Worm (Caenorhabditis elegans): Measurements from ENCODE around the gene dpy-27.
"Not testable (repeated sequence)": the region's sequence is repeated elsewhere in the genome, so short reads cannot be mapped to it uniquely, and the experiment has no call there.

The dpy-27 gene

DNA sequence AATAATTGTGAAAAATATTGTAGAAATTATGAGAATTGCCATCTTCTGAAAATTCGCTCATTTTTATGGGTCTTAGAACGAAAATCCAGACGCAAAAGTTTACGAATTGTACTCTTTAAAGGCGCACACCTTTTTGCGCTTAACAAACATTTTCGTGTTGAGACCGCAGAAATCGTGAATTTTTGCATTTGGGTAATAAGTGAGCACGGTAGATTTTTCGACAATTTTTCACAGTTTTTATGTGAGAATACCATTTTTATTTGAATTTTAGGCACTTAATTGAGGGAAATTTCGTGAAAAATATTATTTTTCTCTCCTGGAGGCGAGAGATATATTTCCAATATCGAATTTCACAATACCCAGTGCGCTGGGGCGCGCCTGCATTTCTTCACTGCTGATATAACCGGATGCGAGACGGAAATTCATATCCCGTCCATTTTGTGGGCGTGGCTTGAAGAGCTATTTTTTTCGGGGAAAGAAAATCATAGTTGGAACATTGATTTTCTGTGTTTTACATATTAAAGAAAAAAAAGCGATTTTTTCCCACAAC is 32.6 kb upstream of the dpy-27 start, which contains the start of gene cyp-25A4:
TSS of gene cyp-25A4 (minus strand) at position 51 of the 550 bp plus-strand sequence.
- TF ChIP-seq nhr-237, hlh-1, M03D4.4 (tag; optimal IDR thresholded peaks at IDR 0.05): not testable (repeated sequence)

- not testable (repeated sequence) for TF ChIP-seq ceh-39, ztf-11, nhr-76 (tag; optimal IDR thresholded peaks at IDR 0.05)
These were observed 25.3 kb upstream of the dpy-27 start, which contains the start of gene maph-1.3 for ce11 chrIII:3844746-3845145. maph-1.3 (plus strand) TSS chrIII:3844893.

- not testable (repeated sequence) for TF ChIP-seq nhr-12, sptf-1, snpc-4 (tag; optimal IDR thresholded peaks at IDR 0.05)
These were observed 24.0 kb upstream of the dpy-27 start, which contains the start of gene C36A4.4 for ce11 chrIII:3843514-3843913. C36A4.4 (minus strand) TSS chrIII:3843614.

- not testable (repeated sequence) for TF ChIP-seq nhr-2, cnd-1, snpc-4 (tag; optimal IDR thresholded peaks at IDR 0.05)
These were observed 20.8 kb upstream of the dpy-27 start, which contains the start of gene C36A4.11 for ce11 chrIII:3840279-3840678. C36A4.11 (plus strand) TSS chrIII:3840579.

- TF ChIP-seq unc-62 (GFP tag; optimal IDR thresholded peaks at IDR 0.05) (no peak), mls-2 (tag; optimal IDR thresholded peaks at IDR 0.05) (no peak)
These were observed 20.2 kb upstream of the dpy-27 start, which contains the start of gene cyp-25A3 for ce11 chrIII:3839635-3840034. cyp-25A3 (minus strand) TSS chrIII:3839735.

- TF ChIP-seq mep-1 (tag; optimal IDR thresholded peaks at IDR 0.05): no peak
- no peak for TF ChIP-seq snpc-4 (tag; optimal IDR thresholded peaks at IDR 0.05)
- TF ChIP-seq nhr-2 (tag; optimal IDR thresholded peaks at IDR 0.05): no peak
- TF ChIP-seq tbx-8 (GFP tag; optimal IDR thresholded peaks at IDR 0.05): no peak
- TF ChIP-seq ham-2 (GFP tag; optimal IDR thresholded peaks at IDR 0.05): no peak
- no peak for TF ChIP-seq ceh-83 (GFP tag; optimal IDR thresholded peaks at IDR 0.05)
- TF ChIP-seq nhr-237 (tag; optimal IDR thresholded peaks at IDR 0.05): no peak
- TF ChIP-seq pha-4 (tag; optimal IDR thresholded peaks at IDR 0.05): no peak
- no peak for TF ChIP-seq flh-1 (GFP tag; optimal IDR thresholded peaks at IDR 0.05)
- no peak for TF ChIP-seq ceh-39 (tag; optimal IDR thresholded peaks at IDR 0.05)
These were observed 15.4 kb upstream of the dpy-27 start, which contains the start of gene cyp-25A2 for ce11 chrIII:3834800-3835271. cyp-25A2 (plus strand) TSS chrIII:3835221.

DNA sequence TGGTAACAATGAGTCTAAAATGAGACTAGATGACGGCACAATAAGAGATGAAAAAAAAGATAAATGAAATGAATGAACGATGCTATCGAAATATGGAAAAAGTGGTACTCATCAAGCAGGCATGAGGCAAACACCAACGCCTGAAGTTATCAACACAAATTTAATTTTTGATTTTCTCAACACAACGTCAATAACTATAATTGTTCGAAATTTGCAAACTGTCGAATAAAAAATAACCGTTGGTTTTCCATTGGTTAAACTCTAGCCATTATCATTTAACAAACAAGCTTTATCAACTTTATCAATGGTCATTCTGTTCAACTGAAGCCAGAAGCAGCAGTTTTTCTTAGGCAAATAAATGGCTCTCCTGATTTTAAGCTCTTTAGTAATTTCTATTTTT is 12.8 kb upstream of the dpy-27 start, which contains the start of gene cyp-25A1:
TSS of gene cyp-25A1 (plus strand) at position 301 of the 400 bp plus-strand sequence.
- TF ChIP-seq nhr-28 (tag; optimal IDR thresholded peaks at IDR 0.05) (no peak), tbx-8 (GFP tag; optimal IDR thresholded peaks at IDR 0.05) (no peak), ceh-43 (GFP tag; optimal IDR thresholded peaks at IDR 0.05) (no peak), bed-3 (GFP tag; optimal IDR thresholded peaks at IDR 0.05) (no peak), mls-2 (tag; optimal IDR thresholded peaks at IDR 0.05) (no peak), elt-1 (tag; optimal IDR thresholded peaks at IDR 0.05; ENCODE audit: borderline replicate concordance, insufficient read depth) (no peak), nhr-2 (tag; optimal IDR thresholded peaks at IDR 0.05) (no peak), lin-32 (GFP tag; optimal IDR thresholded peaks at IDR 0.05) (no peak), lin-13 (tag; optimal IDR thresholded peaks at IDR 0.05) (no peak), cnd-1 (tag; optimal IDR thresholded peaks at IDR 0.05) (no peak)

DNA sequence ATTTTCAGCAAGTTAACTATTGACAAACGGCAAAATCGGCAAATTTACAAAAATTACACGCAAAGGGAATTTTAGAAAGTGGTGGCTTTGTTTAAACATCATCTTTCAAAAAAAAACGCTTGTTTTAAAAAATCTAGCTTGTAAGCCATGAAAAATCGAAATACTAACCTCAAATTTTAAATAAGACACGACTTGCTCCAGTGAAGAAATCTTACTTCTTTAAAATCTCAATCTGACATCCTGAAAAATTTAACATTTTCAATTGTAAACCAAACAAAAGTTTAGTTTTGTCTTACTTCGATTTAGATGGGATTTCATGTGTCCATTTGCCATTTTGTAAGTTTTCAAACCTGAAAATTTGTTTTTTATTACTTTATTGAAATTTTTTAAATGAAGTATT is 12.3 kb upstream of the dpy-27 start:
- TF ChIP-seq nhr-28 (tag; optimal IDR thresholded peaks at IDR 0.05): no peak
- TF ChIP-seq elt-1 (tag; optimal IDR thresholded peaks at IDR 0.05; ENCODE audit: borderline replicate concordance, insufficient read depth): no peak
- TF ChIP-seq flh-1 (GFP tag; optimal IDR thresholded peaks at IDR 0.05): no peak
- no peak for TF ChIP-seq ceh-43 (GFP tag; optimal IDR thresholded peaks at IDR 0.05)
- no peak for TF ChIP-seq cnd-1 (tag; optimal IDR thresholded peaks at IDR 0.05)
- no peak for TF ChIP-seq blmp-1 (tag; optimal IDR thresholded peaks at IDR 0.05)
- no peak for TF ChIP-seq mls-2 (tag; optimal IDR thresholded peaks at IDR 0.05)
- no peak for TF ChIP-seq snpc-4 (tag; optimal IDR thresholded peaks at IDR 0.05)
- TF ChIP-seq lsy-2 (tag; optimal IDR thresholded peaks at IDR 0.05): no peak
- no peak for TF ChIP-seq ces-1 (GFP tag; optimal IDR thresholded peaks at IDR 0.05)
- TF ChIP-seq nhr-12 (tag; optimal IDR thresholded peaks at IDR 0.05): no peak
- no peak for TF ChIP-seq sem-2 (GFP tag; optimal IDR thresholded peaks at IDR 0.05)
- TF ChIP-seq bed-3 (GFP tag; optimal IDR thresholded peaks at IDR 0.05): no peak

Data from whole organism, mixed stage, embryonic.